Worm (Caenorhabditis elegans): ENCODE data around the gene F46G10.4.

F46G10.4 gene

ce11 chrX:13333835-13334234 is at the start of gene F46G10.4:
TSS of gene F46G10.4 (plus strand) at chrX:13334046.
- TF ChIP-seq unc-62 (GFP tag; optimal IDR thresholded peaks at IDR 0.05) = no peak

ce11 chrX:13284091-13284490 is 49.8 kb upstream of the F46G10.4 start, which contains the start of gene cyp-14A4:
TSS of gene cyp-14A4 (minus strand) at chrX:13284197.
- no peak for TF ChIP-seq unc-62 (GFP tag; optimal IDR thresholded peaks at IDR 0.05)

ce11 chrX:13284618-13285017 is 49.2 kb upstream of the F46G10.4 start:
- TF ChIP-seq unc-62 (GFP tag; optimal IDR thresholded peaks at IDR 0.05) = no peak

ce11 chrX:13286533-13286932 is 47.3 kb upstream of the F46G10.4 start, which contains the start of gene R04D3.2:
TSS of gene R04D3.2 (minus strand) at chrX:13286633.
- TF ChIP-seq unc-62 (GFP tag; optimal IDR thresholded peaks at IDR 0.05) = no peak

- no peak for TF ChIP-seq unc-62 (GFP tag; optimal IDR thresholded peaks at IDR 0.05)
These were observed 45.1 kb upstream of the F46G10.4 start, which contains the start of gene R04D3.4 for ce11 chrX:13288715-13289114. TSS of gene R04D3.4 (minus strand) at chrX:13288815.

- no peak for TF ChIP-seq unc-62 (GFP tag; optimal IDR thresholded peaks at IDR 0.05)
These were observed 43.3 kb upstream of the F46G10.4 start, which contains the start of gene R04D3.3 for ce11 chrX:13290531-13290930. TSS of gene R04D3.3 (minus strand) at chrX:13290631.

- no peak for TF ChIP-seq unc-62 (GFP tag; optimal IDR thresholded peaks at IDR 0.05)
These were observed 42.3 kb upstream of the F46G10.4 start, which contains the start of gene srd-38 for ce11 chrX:13291506-13291905. TSS of gene srd-38 (plus strand) at chrX:13291806.

- TF ChIP-seq unc-62 (GFP tag; optimal IDR thresholded peaks at IDR 0.05) = no peak
These were observed 40.8 kb upstream of the F46G10.4 start for ce11 chrX:13293023-13293422.

- no peak for TF ChIP-seq unc-62 (GFP tag; optimal IDR thresholded peaks at IDR 0.05)
These were observed 39.2 kb upstream of the F46G10.4 start, which contains the start of gene srd-36 for ce11 chrX:13294669-13295068. TSS of gene srd-36 (minus strand) at chrX:13294769.

ce11 chrX:13300503-13300902 is 33.3 kb upstream of the F46G10.4 start, which contains the start of gene srd-39:
TSS of gene srd-39 (minus strand) at chrX:13300603.
- TF ChIP-seq unc-62 (GFP tag; optimal IDR thresholded peaks at IDR 0.05) = no peak

- no peak for TF ChIP-seq unc-62 (GFP tag; optimal IDR thresholded peaks at IDR 0.05)
These were observed 30.5 kb upstream of the F46G10.4 start, which contains the start of gene srd-42 for ce11 chrX:13303357-13303756. TSS of gene srd-42 (minus strand) at chrX:13303457.

- no peak for TF ChIP-seq unc-62 (GFP tag; optimal IDR thresholded peaks at IDR 0.05)
These were observed 28.1 kb upstream of the F46G10.4 start, which contains the start of gene srd-43 for ce11 chrX:13305779-13306178. TSS of gene srd-43 (minus strand) at chrX:13305844.

ce11 chrX:13306869-13307446 is 26.9 kb upstream of the F46G10.4 start:
- no peak for TF ChIP-seq unc-62 (GFP tag; optimal IDR thresholded peaks at IDR 0.05)

ce11 chrX:13307852-13308251 is 26.0 kb upstream of the F46G10.4 start:
- TF ChIP-seq unc-62 (GFP tag; optimal IDR thresholded peaks at IDR 0.05) = no peak

ce11 chrX:13308745-13309144 is 25.1 kb upstream of the F46G10.4 start, which contains the start of gene srxa-8:
TSS of gene srxa-8 (minus strand) at chrX:13308845.
- no peak for TF ChIP-seq unc-62 (GFP tag; optimal IDR thresholded peaks at IDR 0.05)

ce11 chrX:13310763-13311162 is 23.1 kb upstream of the F46G10.4 start:
- no peak for TF ChIP-seq unc-62 (GFP tag; optimal IDR thresholded peaks at IDR 0.05)

Measured in whole organism, dauer.